Worm (Caenorhabditis elegans) whole organism, young adult: ENCODE measurements around the gene cpb-1.

Source experiments
- K12H6.12 ChIP-seq: fragments of 200-800 bp; sonication (Bioruptor generic); optimal IDR thresholded peaks from 2 replicates; lab custom pipeline; 2018; ENCODE audit warnings: mild to moderate bottlenecking, missing genetic modification characterization, missing compliant biosample characterization
- Y95B8A.8 ChIP-seq: fragments of 200-800 bp; sonication (Bioruptor generic); IDR thresholded peaks from 2 replicates; pipeline ENCODE4 v1.3.6; 2022; ENCODE audit warnings: missing genetic modification reagents, missing genetic modification characterization, missing compliant biosample characterization
- athp-1 ChIP-seq: sonication (generic microtip); optimal IDR thresholded peaks from 2 replicates; lab custom pipeline; 2017; ENCODE audit warnings: mild to moderate bottlenecking, missing genetic modification characterization, missing compliant biosample characterization
- ceh-79 ChIP-seq: sonication (generic microtip); optimal IDR thresholded peaks from 2 replicates; lab custom pipeline; 2017; ENCODE audit warnings: mild to moderate bottlenecking, missing genetic modification characterization, missing compliant biosample characterization
- hlh-26 ChIP-seq: fragments of 200-800 bp; sonication (Bioruptor generic); conservative IDR thresholded peaks from 2 replicates; pipeline ENCODE4 v1.3.6; 2022; ENCODE audit warnings: missing genetic modification reagents, missing genetic modification characterization, missing compliant biosample characterization
- hmg-20 ChIP-seq: fragments of 200-800 bp; sonication (Bioruptor generic); IDR thresholded peaks from 2 replicates; pipeline ENCODE4 v1.3.6; 2022; ENCODE audit warnings: missing genetic modification reagents, missing genetic modification characterization, missing compliant biosample characterization
- let-607 ChIP-seq, 2 experiments: fragments of 200-800 bp in 1 of 2; sonication (Bioruptor generic) in 1 of 2; sonication (generic microtip) in 1 of 2; optimal IDR thresholded peaks; 2 replicates each; lab custom pipeline; 2016 to 2018; ENCODE audit warnings: mild to moderate bottlenecking in 2 of 2, missing compliant biosample characterization in 2 of 2, missing genetic modification characterization in 2 of 2, moderate library complexity in 2 of 2, missing genotype in 1 of 2
- lin-35 ChIP-seq, 3 experiments: fragments of 150-350 bp in 2 of 3; sonication (generic microtip) in 1 of 3; optimal IDR thresholded peaks; 2 replicates each; lab custom pipeline; 2014 to 2018; ENCODE audit warnings: missing biosample characterization in 3 of 3, missing genetic modification characterization in 3 of 3, missing genetic modification reagents in 3 of 3
- pha-4 ChIP-seq: fragments of 150-350 bp; sonication (generic microtip); optimal IDR thresholded peaks from 2 replicates; lab custom pipeline; 2014; ENCODE audit warnings: missing biosample characterization, missing genetic modification reagents, missing genetic modification characterization
- unc-130 ChIP-seq: sonication (generic microtip); optimal IDR thresholded peaks from 2 replicates; lab custom pipeline; 2016; ENCODE audit warnings: missing genetic modification reagents, missing genetic modification characterization, missing compliant biosample characterization
- unc-62 ChIP-seq: fragments of 150-350 bp; optimal IDR thresholded peaks from 2 replicates; lab custom pipeline; 2014; ENCODE audit warnings: missing biosample characterization, missing genetic modification reagents, missing genetic modification characterization

- TF ChIP-seq Y95B8A.8 (GFP tag; lab: Robert Waterston, UW) (no peak), ceh-79 (tag; lab: Kevin White, UChicago) (no peak), pha-4 (no peak), unc-130 (GFP tag; lab: Kevin White, UChicago) (no peak), lin-35 (GFP tag; optimal IDR thresholded peaks at IDR 0.05; lab: Kevin White, UChicago) (no peak), K12H6.12 (tag; lab: Kevin White, UChicago) (no peak), unc-62 (GFP tag; lab: Kevin White, UChicago) (no peak), hmg-20 (GFP tag; lab: Robert Waterston, UW) (no peak), hlh-26 (GFP tag; lab: Robert Waterston, UW) (no peak), athp-1 (no peak), let-607 (tag; optimal IDR thresholded peaks at IDR 0.05; lab: Kevin White, UChicago) (no peak)
These were observed 2.6 kb downstream of the cpb-1 start, which contains the start of gene C40H1.7 for ce11 chrIII:9324724-9325123.
